Worm (Caenorhabditis elegans) whole organism, young adult: ENCODE data around the gene Y46G5A.38.

Source experiments
- B0035.1 ChIP-seq: sonication (generic microtip); optimal IDR thresholded peaks from 2 replicates; lab custom pipeline; 2016; ENCODE audit warnings: missing genetic modification characterization, mild to moderate bottlenecking, missing compliant biosample characterization, missing genotype, missing genetic modification reagents
- D2030.7 ChIP-seq: fragments of 200-800 bp; sonication (Bioruptor generic); IDR thresholded peaks from 2 replicates; pipeline ENCODE4 v1.3.6; 2022; ENCODE audit warnings: missing genetic modification reagents, missing genetic modification characterization, missing compliant biosample characterization
- F33H1.4 ChIP-seq: fragments of 200-800 bp; sonication (Bioruptor generic); IDR thresholded peaks from 2 replicates; pipeline ENCODE4 v1.3.6; 2022; ENCODE audit warnings: missing genetic modification reagents, missing genetic modification characterization, missing compliant biosample characterization
- F39B2.1 ChIP-seq: fragments of 200-800 bp; sonication (Bioruptor generic); IDR thresholded peaks from 2 replicates; pipeline ENCODE4 v1.3.6; 2022; ENCODE audit warnings: missing genetic modification reagents, missing genetic modification characterization, missing compliant biosample characterization
- Y53F4B.3 ChIP-seq: fragments of 200-800 bp; sonication (Bioruptor generic); IDR thresholded peaks from 2 replicates; pipeline ENCODE4 v1.3.6; 2022; ENCODE audit warnings: missing genetic modification reagents, missing genetic modification characterization, missing compliant biosample characterization
- Y53G8AR.9 ChIP-seq: fragments of 200-800 bp; sonication (Bioruptor generic); conservative IDR thresholded peaks from 2 replicates; pipeline ENCODE4 v1.3.6; 2022; ENCODE audit warnings: missing genetic modification reagents, missing genetic modification characterization, missing compliant biosample characterization
- Y56A3A.18 ChIP-seq: fragments of 200-800 bp; sonication (Bioruptor generic); IDR thresholded peaks from 2 replicates; pipeline ENCODE4 v1.3.6; 2022; ENCODE audit warnings: missing genetic modification reagents, missing genetic modification characterization, missing compliant biosample characterization
- Y67H2A.10 ChIP-seq: fragments of 200-800 bp; sonication (Bioruptor generic); conservative IDR thresholded peaks from 2 replicates; pipeline ENCODE4 v1.3.6; 2022; ENCODE audit warnings: missing genetic modification reagents, missing genetic modification characterization, missing compliant biosample characterization
- Y79H2A.3 ChIP-seq: fragments of 200-800 bp; sonication (Bioruptor generic); conservative IDR thresholded peaks from 2 replicates; pipeline ENCODE4 v1.3.6; 2022; ENCODE audit warnings: missing genetic modification reagents, missing genetic modification characterization, missing compliant biosample characterization
- akir-1 ChIP-seq: fragments of 200-800 bp; sonication (Bioruptor generic); optimal IDR thresholded peaks from 2 replicates; lab custom pipeline; 2018; ENCODE audit warnings: mild to moderate bottlenecking, missing genetic modification characterization, moderate library complexity, missing compliant biosample characterization
- ama-1 ChIP-seq, 3 experiments: fragments of 150-350 bp in 1 of 3; sonication (generic microtip) in 2 of 3; optimal IDR thresholded peaks; 2 replicates each; lab custom pipeline; 2014 to 2018; ENCODE audit warnings: missing biosample characterization in 2 of 3, missing genetic modification characterization in 2 of 3, missing genetic modification reagents in 2 of 3
- atf-7 ChIP-seq: sonication (generic microtip); optimal IDR thresholded peaks from 2 replicates; lab custom pipeline; 2017; ENCODE audit warnings: mild to moderate bottlenecking, missing genetic modification characterization, missing compliant biosample characterization
- attf-3 ChIP-seq: fragments of 200-800 bp; sonication (Bioruptor generic); conservative IDR thresholded peaks from 2 replicates; pipeline ENCODE4 v1.3.6; 2022; ENCODE audit warnings: missing genetic modification reagents, missing genetic modification characterization, missing compliant biosample characterization
- attf-5 ChIP-seq: fragments of 200-800 bp; sonication (Bioruptor generic); optimal IDR thresholded peaks from 2 replicates; lab custom pipeline; 2018; ENCODE audit warnings: mild to moderate bottlenecking, missing genetic modification characterization, missing compliant biosample characterization
- attf-6 ChIP-seq: fragments of 200-800 bp; sonication (Bioruptor generic); IDR thresholded peaks from 2 replicates; pipeline ENCODE4 v1.3.6; 2022; ENCODE audit warnings: missing genetic modification reagents, missing genetic modification characterization, missing compliant biosample characterization
- ceh-58 ChIP-seq: fragments of 200-800 bp; sonication (Bioruptor generic); IDR thresholded peaks from 2 replicates; pipeline ENCODE4 v1.3.6; 2022; ENCODE audit warnings: missing genetic modification characterization, missing compliant biosample characterization
- die-1 ChIP-seq: sonication (generic microtip); optimal IDR thresholded peaks from 2 replicates; lab custom pipeline; 2016; ENCODE audit warnings: missing genotype, mild to moderate bottlenecking, missing genetic modification characterization, missing compliant biosample characterization
- egrh-3 ChIP-seq: fragments of 200-800 bp; sonication (Bioruptor generic); IDR thresholded peaks from 2 replicates; pipeline ENCODE4 v1.3.6; 2022; ENCODE audit warnings: missing genetic modification reagents, missing genetic modification characterization, missing compliant biosample characterization
- him-1 ChIP-seq: sonication (generic microtip); optimal IDR thresholded peaks from 2 replicates; lab custom pipeline; 2016; ENCODE audit warnings: missing genotype, missing genetic modification reagents, missing genetic modification characterization, missing compliant biosample characterization
- hmg-1.2 ChIP-seq: fragments of 200-800 bp; sonication (Bioruptor generic); IDR thresholded peaks from 2 replicates; pipeline ENCODE4 v1.3.6; 2022; ENCODE audit warnings: missing genetic modification reagents, missing genetic modification characterization, missing compliant biosample characterization
- hmg-20 ChIP-seq: fragments of 200-800 bp; sonication (Bioruptor generic); IDR thresholded peaks from 2 replicates; pipeline ENCODE4 v1.3.6; 2022; ENCODE audit warnings: missing genetic modification reagents, missing genetic modification characterization, missing compliant biosample characterization
- hrde-1 ChIP-seq: sonication (generic microtip); optimal IDR thresholded peaks from 2 replicates; lab custom pipeline; 2016; ENCODE audit warnings: missing genetic modification characterization, mild to moderate bottlenecking, missing compliant biosample characterization, moderate library complexity, missing genotype, missing genetic modification reagents, borderline replicate concordance
- lin-26 ChIP-seq: fragments of 200-800 bp; sonication (Bioruptor generic); IDR thresholded peaks from 2 replicates; pipeline ENCODE4 v1.3.6; 2022; ENCODE audit warnings: missing genetic modification reagents, missing genetic modification characterization, missing compliant biosample characterization
- lin-35 ChIP-seq, 3 experiments: fragments of 150-350 bp in 2 of 3; sonication (generic microtip) in 1 of 3; optimal IDR thresholded peaks; 2 replicates each; lab custom pipeline; 2014 to 2018; ENCODE audit warnings: missing biosample characterization in 3 of 3, missing genetic modification characterization in 3 of 3, missing genetic modification reagents in 3 of 3
- lsl-1 ChIP-seq: fragments of 200-800 bp; sonication (Bioruptor generic); optimal IDR thresholded peaks from 2 replicates; lab custom pipeline; 2018; ENCODE audit warnings: mild to moderate bottlenecking, missing genetic modification characterization, moderate library complexity, missing compliant biosample characterization
- madf-6 ChIP-seq: fragments of 200-800 bp; sonication (Bioruptor generic); IDR thresholded peaks from 2 replicates; pipeline ENCODE4 v1.3.6; 2022; ENCODE audit warnings: missing genetic modification reagents, missing genetic modification characterization, missing compliant biosample characterization
- mes-4 ChIP-seq: sonication (generic microtip); optimal IDR thresholded peaks from 2 replicates; lab custom pipeline; 2016; ENCODE audit warnings: missing genotype, missing genetic modification characterization, missing compliant biosample characterization
- nfya-1 ChIP-seq: sonication (generic microtip); optimal IDR thresholded peaks from 2 replicates; lab custom pipeline; 2017; ENCODE audit warnings: antibody characterized with exemption, missing compliant biosample characterization, missing genetic modification characterization, borderline replicate concordance; ENCODE audit not compliant: insufficient read depth
- nfya-2 ChIP-seq: fragments of 200-800 bp; sonication (Bioruptor generic); IDR thresholded peaks from 2 replicates; pipeline ENCODE4 v1.3.6; 2022; ENCODE audit warnings: missing genetic modification reagents, missing genetic modification characterization, missing compliant biosample characterization
- nhr-120 ChIP-seq: fragments of 200-800 bp; sonication (Bioruptor generic); IDR thresholded peaks from 2 replicates; pipeline ENCODE4 v1.3.6; 2022; ENCODE audit warnings: missing genetic modification characterization, missing compliant biosample characterization
- nhr-80 ChIP-seq: sonication (generic microtip); optimal IDR thresholded peaks from 2 replicates; lab custom pipeline; 2016; ENCODE audit warnings: missing genetic modification characterization, missing compliant biosample characterization
- pbrm-1 ChIP-seq: fragments of 200-800 bp; sonication (Bioruptor generic); IDR thresholded peaks from 2 replicates; pipeline ENCODE4 v1.3.6; 2022; ENCODE audit warnings: missing genetic modification reagents, missing genetic modification characterization, missing compliant biosample characterization
- rcor-1 ChIP-seq: fragments of 200-800 bp; sonication (Bioruptor generic); IDR thresholded peaks from 2 replicates; pipeline ENCODE4 v1.3.6; 2022; ENCODE audit warnings: missing genetic modification reagents, missing genetic modification characterization, missing compliant biosample characterization
- rec-8 ChIP-seq, 2 experiments: sonication (generic microtip); optimal IDR thresholded peaks; 2 replicates each; lab custom pipeline; 2016; ENCODE audit warnings: mild to moderate bottlenecking in 2 of 2, missing genetic modification characterization in 2 of 2, missing genetic modification reagents in 2 of 2, missing genotype in 2 of 2, missing biosample characterization in 1 of 2, missing compliant biosample characterization in 1 of 2, moderate library complexity in 1 of 2
- repo-1 ChIP-seq: sonication (generic microtip); optimal IDR thresholded peaks from 2 replicates; lab custom pipeline; 2017; ENCODE audit warnings: mild to moderate bottlenecking, missing genetic modification characterization, missing compliant biosample characterization
- sea-2 ChIP-seq: fragments of 200-800 bp; sonication (Bioruptor generic); IDR thresholded peaks from 2 replicates; pipeline ENCODE4 v1.3.6; 2022; ENCODE audit warnings: missing genetic modification characterization, missing compliant biosample characterization
- snpc-3.4 ChIP-seq: sonication (generic microtip); optimal IDR thresholded peaks from 2 replicates; lab custom pipeline; 2017; ENCODE audit warnings: missing genetic modification characterization, mild to moderate bottlenecking, missing compliant biosample characterization, antibody characterized with exemption, moderate library complexity, missing genotype, missing genetic modification reagents
- sptf-2 ChIP-seq: fragments of 200-800 bp; sonication (Bioruptor generic); optimal IDR thresholded peaks from 2 replicates; lab custom pipeline; 2018; ENCODE audit warnings: mild to moderate bottlenecking, missing genetic modification characterization, missing compliant biosample characterization
- unc-130 ChIP-seq: sonication (generic microtip); optimal IDR thresholded peaks from 2 replicates; lab custom pipeline; 2016; ENCODE audit warnings: missing genetic modification reagents, missing genetic modification characterization, missing compliant biosample characterization
- zim-3 ChIP-seq: sonication (generic microtip); optimal IDR thresholded peaks from 2 replicates; lab custom pipeline; 2017; ENCODE audit warnings: mild to moderate bottlenecking, missing genetic modification characterization, moderate library complexity, missing compliant biosample characterization

Gene Y46G5A.38

DNA sequence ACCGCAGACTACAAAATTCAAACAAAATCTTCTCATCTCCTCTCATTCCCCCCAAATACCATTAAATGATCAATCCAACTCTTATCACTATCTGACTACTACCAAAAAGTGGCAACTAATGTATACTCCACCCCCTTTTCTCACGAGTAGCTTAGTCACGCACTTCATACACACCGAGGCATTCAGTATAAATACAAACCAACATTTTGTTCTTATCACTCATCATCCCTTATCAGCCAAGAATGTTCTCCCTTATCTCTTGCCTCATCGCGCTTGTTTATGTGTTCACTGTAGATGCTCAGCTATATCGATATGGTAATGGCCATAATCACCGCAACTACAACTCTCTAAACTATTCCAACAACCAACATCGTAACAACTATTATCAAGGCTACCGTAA is 3.4 kb upstream of the Y46G5A.38 start, which contains the start of gene Y46G5A.36:
Y46G5A.36 (plus strand) TSS at position 243 of the 400 bp plus-strand sequence.
- TF ChIP-seq snpc-3.4 = no peak
- peak; percentile 41 for TF ChIP-seq nhr-80 (tag; lab: Kevin White, UChicago)

DNA sequence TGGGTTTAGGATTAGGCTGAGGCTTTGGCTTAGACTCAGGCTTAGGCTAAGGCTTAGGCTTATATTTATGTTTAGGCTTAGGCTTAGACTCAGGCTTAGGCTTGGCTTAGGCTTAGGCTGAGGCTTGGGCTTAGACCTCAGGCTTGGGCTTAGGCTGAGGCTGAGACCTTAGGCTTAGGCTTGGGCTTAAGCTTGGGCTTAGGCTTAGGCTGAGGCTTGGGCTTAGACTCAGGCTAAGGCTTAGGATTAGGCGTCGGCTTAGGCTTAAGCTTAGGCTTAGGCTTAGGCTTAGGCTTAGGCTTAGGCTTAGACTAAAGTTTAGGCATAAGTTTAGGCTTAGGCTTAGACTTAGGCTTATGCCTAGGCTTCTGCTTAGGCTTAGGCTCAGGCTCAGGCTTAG is 2.4 kb upstream of the Y46G5A.38 start:
- TF ChIP-seq egrh-3 (GFP tag; lab: Robert Waterston, UW) = 0 out of 2 replicates have a peak, but pooled peaks have one; percentile 6
- TF ChIP-seq lin-26 = no peak

DNA sequence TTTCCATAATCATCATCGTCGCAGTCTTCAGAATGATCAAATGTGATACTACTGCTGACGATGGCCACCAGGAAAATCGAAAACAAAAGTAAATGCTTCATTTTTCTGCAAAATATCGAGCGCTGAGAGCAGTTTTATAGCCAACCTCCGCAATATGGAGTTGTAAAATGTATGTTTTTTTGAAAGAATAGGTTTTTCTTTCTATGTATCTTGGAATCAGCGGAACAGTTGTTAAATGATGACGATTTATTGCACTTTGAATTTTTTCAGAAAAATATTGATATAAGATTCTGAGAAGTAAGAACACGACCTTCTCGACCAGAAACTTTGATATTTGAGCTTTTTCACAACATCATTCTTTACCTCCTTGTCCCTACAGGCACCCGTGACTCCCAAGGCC is 2.0 kb downstream of the Y46G5A.38 start, which contains the start of gene Y46G5A.23:
Y46G5A.23 (minus strand) TSS at position 101 of the 400 bp plus-strand sequence.
- no peak for TF ChIP-seq lsl-1 (GFP tag; lab: Kevin White, UChicago)
- TF ChIP-seq nhr-120 = no peak
- no peak for TF ChIP-seq mes-4 (tag; lab: Kevin White, UChicago)
- TF ChIP-seq Y53G8AR.9 (GFP tag; lab: Robert Waterston, UW) = no peak
- TF ChIP-seq nfya-2 (GFP tag; lab: Robert Waterston, UW) = no peak
- no peak for TF ChIP-seq atf-7 (tag; lab: Kevin White, UChicago)
- TF ChIP-seq Y53F4B.3 (GFP tag; lab: Robert Waterston, UW) = no peak
- no peak for TF ChIP-seq D2030.7 (GFP tag; lab: Robert Waterston, UW)
- TF ChIP-seq Y67H2A.10 (GFP tag; lab: Robert Waterston, UW) = no peak
- TF ChIP-seq die-1 = no peak
- no peak for TF ChIP-seq madf-6 (GFP tag; lab: Robert Waterston, UW)
- no peak for TF ChIP-seq him-1
- TF ChIP-seq akir-1 = no peak
- no peak for TF ChIP-seq attf-3 (GFP tag; lab: Robert Waterston, UW)
- TF ChIP-seq pbrm-1 = no peak
- TF ChIP-seq Y79H2A.3 (GFP tag; lab: Robert Waterston, UW) = no peak
- no peak for TF ChIP-seq nfya-1 (tag; lab: Kevin White, UChicago)
- no peak for TF ChIP-seq lin-35 (GFP tag; optimal IDR thresholded peaks at IDR 0.05; lab: Kevin White, UChicago)
- TF ChIP-seq unc-130 (GFP tag; lab: Kevin White, UChicago) = no peak
- TF ChIP-seq nhr-80 (tag; lab: Kevin White, UChicago) = no peak

DNA sequence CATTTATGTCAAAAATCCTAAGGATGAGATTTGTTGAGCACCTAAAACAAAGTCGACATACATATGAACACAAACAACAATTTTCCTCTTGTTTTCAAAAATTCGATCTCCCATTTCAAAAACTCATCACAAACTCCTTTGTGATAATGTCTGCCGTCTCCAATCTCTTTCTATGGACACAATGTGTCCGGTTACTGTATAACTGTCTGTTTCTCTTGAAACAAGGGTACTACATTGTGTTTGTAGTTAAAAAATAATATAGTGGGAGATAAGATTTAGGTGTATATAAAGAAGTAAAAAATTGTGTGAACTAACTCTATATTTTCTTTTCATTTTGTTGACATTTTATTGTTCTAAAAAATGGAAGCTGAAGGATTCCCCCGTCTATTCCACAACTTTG is 3.5 kb downstream of the Y46G5A.38 start, which contains the start of gene bcmo-1:
bcmo-1 (plus strand) TSS at position 330 of the 400 bp plus-strand sequence.
- TF ChIP-seq hrde-1 (tag; lab: Kevin White, UChicago) = no peak
- TF ChIP-seq hmg-1.2 (GFP tag; lab: Robert Waterston, UW) = peak; percentile 37; the same call in 1 of the 2 replicates
- TF ChIP-seq sea-2 (GFP tag; lab: Robert Waterston, UW) = no peak
- no peak for TF ChIP-seq B0035.1 (tag; lab: Kevin White, UChicago)
- TF ChIP-seq unc-130 (GFP tag; lab: Kevin White, UChicago) = no peak

DNA sequence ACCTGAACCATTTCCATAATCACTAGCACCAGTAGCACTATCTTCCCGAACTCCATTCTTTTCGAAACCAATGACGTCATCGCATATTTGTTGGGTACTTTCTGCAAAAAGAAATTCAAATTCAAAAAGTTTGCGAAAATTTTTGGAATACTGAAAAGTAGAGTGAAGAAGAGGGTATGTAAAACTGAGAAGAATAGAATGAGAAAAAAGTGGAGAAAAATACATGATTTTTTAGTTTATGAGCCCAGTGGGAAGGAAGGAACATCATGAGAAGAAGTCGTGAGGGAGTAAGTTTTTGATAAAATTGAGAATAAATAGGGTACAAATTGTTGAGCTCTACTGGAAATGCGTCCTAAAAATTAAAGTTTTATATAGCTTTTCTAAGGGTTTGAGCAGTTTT is 13.2 kb downstream of the Y46G5A.38 start, which contains the start of gene lgc-35:
lgc-35 (minus strand) TSS at position 101 of the 400 bp plus-strand sequence.
- no peak for TF ChIP-seq attf-5
- no peak for TF ChIP-seq unc-130 (GFP tag; lab: Kevin White, UChicago)

DNA sequence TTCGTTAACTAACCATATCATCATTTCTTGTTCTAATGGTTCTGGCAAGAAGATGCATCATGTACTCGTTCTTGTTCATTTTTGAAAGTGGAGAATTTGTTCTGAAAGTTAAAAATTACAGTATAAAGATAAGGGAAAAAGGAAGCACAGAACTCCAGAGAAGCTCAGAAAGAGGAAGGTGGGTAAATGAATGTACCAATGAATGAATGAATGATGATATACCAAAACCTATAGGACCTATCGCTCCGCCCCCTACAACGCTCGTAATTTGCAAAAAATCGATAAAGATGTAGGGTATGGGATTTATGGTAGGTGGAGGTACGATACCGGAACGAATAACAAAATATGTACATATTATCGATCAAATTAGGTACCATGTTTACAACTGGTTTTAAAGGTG is 20.9 kb downstream of the Y46G5A.38 start, which contains the start of gene pes-10:
pes-10 (minus strand) TSS at position 101 of the 400 bp plus-strand sequence.
- no peak for TF ChIP-seq ceh-58 (GFP tag; lab: Robert Waterston, UW)
- no peak for TF ChIP-seq sptf-2 (GFP tag; lab: Kevin White, UChicago)
- no peak for TF ChIP-seq rcor-1 (GFP tag; lab: Robert Waterston, UW)
- TF ChIP-seq F39B2.1 = no peak
- TF ChIP-seq ama-1 (optimal IDR thresholded peaks at IDR 0.05; lab: Kevin White, UChicago) = no peak
- TF ChIP-seq ama-1 (GFP tag; optimal IDR thresholded peaks at IDR 0.05; lab: Kevin White, UChicago) = no peak
- no peak for TF ChIP-seq F33H1.4 (GFP tag; lab: Robert Waterston, UW)
- TF ChIP-seq hmg-20 = no peak
- TF ChIP-seq attf-6 (GFP tag; lab: Robert Waterston, UW) = no peak
- no peak for TF ChIP-seq rec-8 (tag; optimal IDR thresholded peaks at IDR 0.05; lab: Kevin White, UChicago)
- no peak for TF ChIP-seq Y56A3A.18 (GFP tag; lab: Robert Waterston, UW)
- TF ChIP-seq repo-1 (tag; lab: Kevin White, UChicago) = no peak
- TF ChIP-seq pbrm-1 = no peak
- no peak for TF ChIP-seq zim-3 (tag; lab: Kevin White, UChicago)
